Worm (Caenorhabditis elegans): ENCODE results near the gene Y37D8A.4.

Y37D8A.4 gene

ce11 chrIII:12788239-12788638 is 50.5 kb downstream of the Y37D8A.4 start:
- TF ChIP-seq ceh-18 (tag; optimal IDR thresholded peaks at IDR 0.05) (no peak), mec-3 (tag; optimal IDR thresholded peaks at IDR 0.05; ENCODE audit: borderline replicate concordance) (no peak), madf-2 (tag; optimal IDR thresholded peaks at IDR 0.05) (no peak), hlh-6 (tag; optimal IDR thresholded peaks at IDR 0.05) (no peak), ceh-14 (tag; optimal IDR thresholded peaks at IDR 0.05) (no peak), hlh-8 (tag; optimal IDR thresholded peaks at IDR 0.05) (no peak), C38D4.7 (GFP tag; optimal IDR thresholded peaks at IDR 0.05) (no peak), ets-4 (tag; optimal IDR thresholded peaks at IDR 0.05) (no peak), eyg-1 (tag; optimal IDR thresholded peaks at IDR 0.05) (no peak), gmeb-2 (tag; optimal IDR thresholded peaks at IDR 0.05) (no peak), unc-42 (tag; optimal IDR thresholded peaks at IDR 0.05) (no peak), ceh-24 (tag; optimal IDR thresholded peaks at IDR 0.05) (no peak), pax-1 (tag; optimal IDR thresholded peaks at IDR 0.05) (no peak), pha-4 (tag; optimal IDR thresholded peaks at IDR 0.05) (no peak), pag-3 (tag; optimal IDR thresholded peaks at IDR 0.05; ENCODE audit: borderline replicate concordance) (no peak)

Measured in whole organism, late embryonic.